Fruit fly (Drosophila melanogaster) whole organism: ENCODE data around the gene RIOK2.

ENCODE experiments used
- CG8478 ChIP-seq: fragments of >200 bp; optimal IDR thresholded peaks from 2 replicates; lab custom pipeline; 2018; ENCODE audit warnings: inconsistent platforms
- Dll ChIP-seq: fragments of >200 bp; optimal IDR thresholded peaks from 2 replicates; lab custom pipeline; 2017
- EcR ChIP-seq, 2 experiments: fragments of >200 bp; optimal IDR thresholded peaks; 2 replicates each; lab custom pipeline; 2017; ENCODE audit warnings: missing biosample characterization in 2 of 2, missing genetic modification characterization in 2 of 2, missing genetic modification reagents in 2 of 2
- pan ChIP-seq: fragments of >200 bp; optimal IDR thresholded peaks from 2 replicates; lab custom pipeline; 2017
- psq ChIP-seq: fragments of >200 bp; optimal IDR thresholded peaks from 2 replicates; lab custom pipeline; 2017
- usp ChIP-seq: fragments of >200 bp; optimal IDR thresholded peaks from 2 replicates; lab custom pipeline; 2017; ENCODE audit warnings: missing biosample characterization, missing genetic modification characterization, mixed read lengths

DNA sequence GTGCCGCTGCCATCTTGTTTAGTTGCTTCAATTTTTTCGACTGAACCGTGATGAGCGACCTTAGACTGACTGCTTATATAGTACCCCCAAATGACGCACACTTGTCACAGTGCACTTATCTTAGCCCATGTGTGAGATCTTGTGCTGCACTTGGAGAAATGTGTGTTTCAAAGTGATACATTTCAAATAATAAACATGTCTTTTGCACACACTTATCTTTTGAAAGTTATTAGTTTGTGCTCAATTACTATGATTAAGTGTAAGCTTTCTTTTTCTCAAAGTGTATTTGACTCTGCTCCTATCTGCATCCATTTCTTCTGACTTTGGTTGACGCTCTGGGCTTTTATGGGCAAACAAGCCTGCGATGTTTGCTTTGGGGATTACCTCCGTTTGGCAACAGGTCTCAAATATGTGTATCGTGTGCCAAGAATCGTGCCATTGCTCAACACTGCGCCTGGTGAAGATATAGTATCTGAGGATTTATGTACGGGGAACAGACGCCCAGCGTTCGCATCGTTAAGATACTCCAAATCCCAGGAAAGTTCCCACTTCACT, 14.2 kb downstream of the RIOK2 start, which contains the start of gene CG10514:
- TF ChIP-seq pan (lab: Kevin White, UChicago) (no peak), usp (GFP tag; lab: Kevin White, UChicago) (no peak), EcR (GFP tag; optimal IDR thresholded peaks at IDR 0.05; lab: Kevin White, UChicago) (no peak), psq (lab: Kevin White, UChicago) (no peak), CG8478 (lab: Kevin White, UChicago) (no peak), Dll (lab: Kevin White, UChicago) (no peak)
